Fruit fly (Drosophila melanogaster): ENCODE results near the gene Dys.

Gene Dys

DNA sequence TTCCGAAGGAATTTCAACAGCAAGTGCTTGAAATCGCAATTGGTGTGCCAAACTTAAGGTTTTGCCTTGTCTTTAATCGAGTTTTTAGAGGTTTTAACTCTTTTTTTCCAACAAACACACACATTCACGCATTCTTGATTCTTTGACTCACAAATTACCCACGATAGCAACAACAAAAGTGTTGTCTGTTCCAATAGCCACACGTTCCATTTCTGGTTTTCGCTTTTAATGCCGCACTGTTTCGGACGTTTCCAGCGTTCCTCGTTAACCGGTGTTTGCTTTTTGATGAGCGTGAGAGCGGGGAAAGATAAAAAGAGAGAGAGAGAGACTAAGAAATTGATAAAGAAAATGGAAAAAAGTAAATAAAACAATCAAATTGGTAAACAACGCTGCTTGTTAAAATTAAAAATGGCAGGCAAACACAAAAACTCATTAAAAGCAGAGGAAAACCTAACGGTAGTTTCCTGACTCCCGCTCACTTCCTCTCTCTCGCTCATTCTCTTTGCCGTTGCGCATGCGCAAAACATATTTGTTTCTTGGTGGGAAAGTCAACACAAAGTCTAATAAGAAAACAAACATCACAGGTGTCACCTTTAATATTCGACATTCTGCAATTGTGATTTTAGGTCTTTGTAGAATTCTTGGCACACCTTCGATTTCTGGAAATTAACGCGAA is 3.1 kb downstream of the Dys start (continued):
- TF ChIP-seq zen (tag; optimal IDR thresholded peaks at IDR 0.05) (peak; percentile 88), NK7.1 (GFP tag; optimal IDR thresholded peaks at IDR 0.05) (peak; percentile 53), CG8290 (GFP tag; optimal IDR thresholded peaks at IDR 0.05) (no peak), CG8290 (tag; optimal IDR thresholded peaks at IDR 0.05) (peak; percentile 72 to 74), CG33213 (GFP tag; optimal IDR thresholded peaks at IDR 0.05) (peak; percentile 72), nerfin-1 (tag; optimal IDR thresholded peaks at IDR 0.05) (peak; percentile 66), CG6254 (GFP tag; optimal IDR thresholded peaks at IDR 0.05) (peak; percentile 76), bigmax (GFP tag; optimal IDR thresholded peaks at IDR 0.05) (peak; percentile 35), tll (GFP tag; optimal IDR thresholded peaks at IDR 0.05) (peak in 1 of 2 experiments; percentile 92), psq (GFP tag; optimal IDR thresholded peaks at IDR 0.05) (peak; percentile 41), CG4282 (GFP tag; optimal IDR thresholded peaks at IDR 0.05) (no peak), CG4424 (GFP tag; optimal IDR thresholded peaks at IDR 0.05) (peak; percentile 48), YL-1 (GFP tag; optimal IDR thresholded peaks at IDR 0.05) (peak; percentile 40), toy (GFP tag; IDR thresholded peaks at IDR 0.05) (0 out of 2 replicates have a peak, but pooled peaks have one; percentile 19), pita (GFP tag; optimal IDR thresholded peaks at IDR 0.05) (no peak), CG3407 (GFP tag; optimal IDR thresholded peaks at IDR 0.05) (peak; percentile 83), CG13287 (GFP tag; IDR thresholded peaks at IDR 0.05; ENCODE audit: partially characterized antibody) (no peak), CG2129 (GFP tag; IDR thresholded peaks at IDR 0.05; ENCODE audit: partially characterized antibody) (no peak), exex (tag; optimal IDR thresholded peaks at IDR 0.05) (peak; percentile 24), Spps (tag; optimal IDR thresholded peaks at IDR 0.05) (peak; percentile 72), CG31441 (GFP tag; IDR thresholded peaks at IDR 0.05) (peak; percentile 56; the same call in 1 of the 2 replicates), CG15514 (GFP tag; optimal IDR thresholded peaks at IDR 0.05) (peak; percentile 43), bcd (GFP tag; optimal IDR thresholded peaks at IDR 0.05) (peak; percentile 64), jigr1 (GFP tag; IDR thresholded peaks at IDR 0.05) (no peak), Hsf (GFP tag; optimal IDR thresholded peaks at IDR 0.05) (no peak), pnt (GFP tag; optimal IDR thresholded peaks at IDR 0.05) (peak; percentile 31), CG12236 (GFP tag; optimal IDR thresholded peaks at IDR 0.05) (peak; percentile 72), seq (GFP tag; IDR thresholded peaks at IDR 0.05) (peak; percentile 60; the same call in 1 of the 2 replicates), Blimp-1 (GFP tag; optimal IDR thresholded peaks at IDR 0.05) (peak; percentile 76), C15 (GFP tag; IDR thresholded peaks at IDR 0.05) (no peak), onecut (GFP tag; IDR thresholded peaks at IDR 0.05) (peak; percentile 57), CG6683 (GFP tag; optimal IDR thresholded peaks at IDR 0.05) (peak; percentile 45), CG30020 (tag; optimal IDR thresholded peaks at IDR 0.05) (peak; percentile 22), CG10267 (tag; optimal IDR thresholded peaks at IDR 0.05) (peak; percentile 42), CG5180 (GFP tag; optimal IDR thresholded peaks at IDR 0.05) (peak; percentile 60), Meics (GFP tag; optimal IDR thresholded peaks at IDR 0.05) (peak; percentile 60), Kr (GFP tag; optimal IDR thresholded peaks at IDR 0.05) (peak; percentile 77), Lim3 (GFP tag; IDR thresholded peaks at IDR 0.05) (no peak), hb (GFP tag; IDR thresholded peaks at IDR 0.05; ENCODE audit: partially characterized antibody) (no peak), klu (GFP tag; IDR thresholded peaks at IDR 0.05) (no peak), CG3163 (GFP tag; optimal IDR thresholded peaks at IDR 0.05) (peak; percentile 43), ara (GFP tag; IDR thresholded peaks at IDR 0.05) (peak; percentile 55; the same call in 1 of the 2 replicates), CG2678 (tag; optimal IDR thresholded peaks at IDR 0.05) (peak; percentile 71), CG12659 (GFP tag; optimal IDR thresholded peaks at IDR 0.05) (peak; percentile 67), sim (GFP tag; IDR thresholded peaks at IDR 0.05) (no peak), Taf1 (GFP tag; IDR thresholded peaks at IDR 0.05) (no peak), stwl (tag; optimal IDR thresholded peaks at IDR 0.05) (peak; percentile 42), HmgZ (tag; optimal IDR thresholded peaks at IDR 0.05) (peak; percentile 72), sd (tag; optimal IDR thresholded peaks at IDR 0.05) (peak; percentile 7)
